Worm (Caenorhabditis elegans) whole organism, L1 larva: Measurements from ENCODE around the gene W03F9.1.

ENCODE experiments used
- C04F5.9 ChIP-seq: sonication (generic microtip); optimal IDR thresholded peaks from 2 replicates; lab custom pipeline; 2016; ENCODE audit warnings: missing genetic modification characterization, missing compliant biosample characterization
- C34B4.2 ChIP-seq: sonication (generic microtip); optimal IDR thresholded peaks from 2 replicates; lab custom pipeline; 2017; ENCODE audit warnings: mild to moderate bottlenecking, missing genetic modification characterization, missing compliant biosample characterization
- F16B12.6 ChIP-seq: fragments of 150-350 bp; optimal IDR thresholded peaks from 2 replicates; lab custom pipeline; 2014; ENCODE audit warnings: missing biosample characterization, missing genetic modification characterization
- aly-2 ChIP-seq: fragments of 150-350 bp; optimal IDR thresholded peaks from 2 replicates; lab custom pipeline; 2014; ENCODE audit warnings: missing biosample characterization, missing genetic modification characterization
- ceh-8 ChIP-seq: fragments of 200-800 bp; sonication (Bioruptor generic); optimal IDR thresholded peaks from 2 replicates; lab custom pipeline; 2018; ENCODE audit warnings: mild to moderate bottlenecking, missing genetic modification characterization, moderate library complexity, missing compliant biosample characterization
- ceh-82 ChIP-seq, 3 experiments: fragments of 150-350 bp in 1 of 3; sonication (generic microtip) in 2 of 3; optimal IDR thresholded peaks; 2 replicates each; lab custom pipeline; 2014 to 2017; ENCODE audit warnings: missing biosample characterization in 3 of 3, missing genetic modification characterization in 3 of 3
- ceh-88 ChIP-seq: fragments of 200-800 bp; sonication (Bioruptor generic); IDR thresholded peaks from 2 replicates; pipeline ENCODE4 v1.3.6; 2022; ENCODE audit warnings: missing genetic modification characterization, missing compliant biosample characterization
- ceh-90 ChIP-seq: sonication (generic microtip); optimal IDR thresholded peaks from 2 replicates; lab custom pipeline; 2016; ENCODE audit warnings: missing genetic modification characterization, missing compliant biosample characterization
- dsc-1 ChIP-seq: sonication (generic microtip); optimal IDR thresholded peaks from 2 replicates; lab custom pipeline; 2016; ENCODE audit warnings: mild to moderate bottlenecking, missing genetic modification characterization, missing compliant biosample characterization
- egl-13 ChIP-seq: sonication (generic microtip); optimal IDR thresholded peaks from 2 replicates; lab custom pipeline; 2016; ENCODE audit warnings: missing genotype, missing genetic modification reagents, missing genetic modification characterization, missing compliant biosample characterization
- elt-3 ChIP-seq, 6 experiments: fragments of 150-350 bp in 1 of 6; sonication (generic microtip); optimal IDR thresholded peaks; 2 replicates each; lab custom pipeline; 2017 to 2018; ENCODE audit warnings: missing biosample characterization in 6 of 6, missing genetic modification characterization in 6 of 6, inconsistent platforms in 1 of 6
- fkh-4 ChIP-seq: sonication (generic microtip); optimal IDR thresholded peaks from 2 replicates; lab custom pipeline; 2016; ENCODE audit warnings: missing compliant biosample characterization, missing genetic modification characterization, borderline replicate concordance
- fkh-8 ChIP-seq: sonication (generic microtip); optimal IDR thresholded peaks from 2 replicates; lab custom pipeline; 2016; ENCODE audit warnings: mild to moderate bottlenecking, missing genetic modification characterization, missing compliant biosample characterization
- fos-1 ChIP-seq: fragments of 150-350 bp; optimal IDR thresholded peaks from 2 replicates; lab custom pipeline; 2014; ENCODE audit warnings: missing biosample characterization, missing genetic modification characterization
- hlh-17 ChIP-seq: fragments of 200-800 bp; sonication (Bioruptor generic); optimal IDR thresholded peaks from 2 replicates; lab custom pipeline; 2018; ENCODE audit warnings: missing genetic modification characterization, mild to moderate bottlenecking, missing compliant biosample characterization, moderate library complexity, borderline replicate concordance
- hlh-4 ChIP-seq: sonication (generic microtip); optimal IDR thresholded peaks from 2 replicates; lab custom pipeline; 2016; ENCODE audit warnings: mild to moderate bottlenecking, missing genetic modification characterization, missing compliant biosample characterization
- hpl-2 ChIP-seq: fragments of 150-350 bp; optimal IDR thresholded peaks from 2 replicates; lab custom pipeline; 2014; ENCODE audit warnings: missing biosample characterization, missing genetic modification reagents, missing genetic modification characterization
- irx-1 ChIP-seq: sonication (generic microtip); optimal IDR thresholded peaks from 2 replicates; lab custom pipeline; 2016; ENCODE audit warnings: missing genetic modification characterization, missing compliant biosample characterization
- jun-1 ChIP-seq: fragments of 150-350 bp; optimal IDR thresholded peaks from 2 replicates; lab custom pipeline; 2014; ENCODE audit warnings: missing biosample characterization, missing genetic modification reagents, missing genetic modification characterization
- lin-15B ChIP-seq: fragments of 150-350 bp; sonication (generic microtip); optimal IDR thresholded peaks from 3 replicates; lab custom pipeline; 2014; ENCODE audit warnings: missing biosample characterization, missing genetic modification characterization
- lin-35 ChIP-seq, 2 experiments: fragments of 150-350 bp; optimal IDR thresholded peaks; 2 replicates each; lab custom pipeline; 2014; ENCODE audit warnings: missing biosample characterization in 2 of 2, missing genetic modification characterization in 2 of 2, missing genetic modification reagents in 2 of 2
- mdl-1 ChIP-seq, 2 experiments: fragments of 150-350 bp; optimal IDR thresholded peaks; 2 replicates each; lab custom pipeline; 2014 to 2017; ENCODE audit warnings: missing biosample characterization in 2 of 2, missing genetic modification characterization in 2 of 2, inconsistent platforms in 1 of 2
- mef-2 ChIP-seq: fragments of 150-350 bp; optimal IDR thresholded peaks from 2 replicates; lab custom pipeline; 2014; ENCODE audit warnings: missing biosample characterization, missing genetic modification characterization
- mep-1 ChIP-seq: fragments of 150-350 bp; optimal IDR thresholded peaks from 2 replicates; lab custom pipeline; 2014; ENCODE audit warnings: missing biosample characterization, missing genetic modification characterization
- nhr-28 ChIP-seq: fragments of 150-350 bp; optimal IDR thresholded peaks from 2 replicates; lab custom pipeline; 2014; ENCODE audit warnings: missing biosample characterization, missing genetic modification characterization
- nhr-76 ChIP-seq: sonication (generic microtip); optimal IDR thresholded peaks from 2 replicates; lab custom pipeline; 2017; ENCODE audit warnings: missing biosample characterization, missing genetic modification characterization
- nhr-85 ChIP-seq: sonication (generic microtip); peaks from one replicate; lab custom pipeline; 2016; ENCODE audit warnings: missing genetic modification characterization, inconsistent platforms, missing compliant biosample characterization
- pag-3 ChIP-seq: sonication (generic microtip); optimal IDR thresholded peaks from 2 replicates; lab custom pipeline; 2017; ENCODE audit warnings: missing genetic modification characterization, mild to moderate bottlenecking, missing compliant biosample characterization, antibody characterized with exemption, borderline replicate concordance; ENCODE audit not compliant: insufficient read depth
- rnt-1 ChIP-seq: sonication (generic microtip); optimal IDR thresholded peaks from 2 replicates; lab custom pipeline; 2016; ENCODE audit warnings: mild to moderate bottlenecking, missing genetic modification characterization, moderate library complexity, missing compliant biosample characterization
- skn-1 ChIP-seq: fragments of 150-350 bp; optimal IDR thresholded peaks from 2 replicates; lab custom pipeline; 2014; ENCODE audit warnings: missing biosample characterization, missing genetic modification characterization
- snpc-4 ChIP-seq: fragments of 150-350 bp; optimal IDR thresholded peaks from 2 replicates; lab custom pipeline; 2014; ENCODE audit warnings: missing biosample characterization, missing genetic modification characterization
- snu-23 ChIP-seq: sonication (generic microtip); optimal IDR thresholded peaks from 2 replicates; lab custom pipeline; 2016; ENCODE audit warnings: missing genetic modification characterization, missing compliant biosample characterization
- sox-4 ChIP-seq: sonication (generic microtip); optimal IDR thresholded peaks from 2 replicates; lab custom pipeline; 2016; ENCODE audit warnings: missing genetic modification characterization, missing compliant biosample characterization
- unc-30 ChIP-seq: sonication (generic microtip); optimal IDR thresholded peaks from 2 replicates; lab custom pipeline; 2017; ENCODE audit warnings: missing biosample characterization, missing genetic modification characterization
- unc-62 ChIP-seq: fragments of 150-350 bp; optimal IDR thresholded peaks from 2 replicates; lab custom pipeline; 2014; ENCODE audit warnings: missing biosample characterization, missing genetic modification reagents, missing genetic modification characterization
- vab-15 ChIP-seq: sonication (generic microtip); optimal IDR thresholded peaks from 2 replicates; lab custom pipeline; 2017; ENCODE audit warnings: missing genotype, mild to moderate bottlenecking, missing genetic modification characterization, missing compliant biosample characterization
- xbp-1 ChIP-seq: sonication (generic microtip); optimal IDR thresholded peaks from 2 replicates; lab custom pipeline; 2016; ENCODE audit warnings: missing genetic modification characterization, missing compliant biosample characterization
- zag-1 ChIP-seq: fragments of 150-350 bp; optimal IDR thresholded peaks from 2 replicates; lab custom pipeline; 2014; ENCODE audit warnings: missing biosample characterization, missing genetic modification characterization
- ztf-11 ChIP-seq, 2 experiments: sonication (generic microtip); optimal IDR thresholded peaks; 2 replicates each; lab custom pipeline; 2016 to 2017; ENCODE audit warnings: missing genetic modification characterization in 2 of 2, missing biosample characterization in 1 of 2, missing compliant biosample characterization in 1 of 2

The W03F9.1 gene

DNA sequence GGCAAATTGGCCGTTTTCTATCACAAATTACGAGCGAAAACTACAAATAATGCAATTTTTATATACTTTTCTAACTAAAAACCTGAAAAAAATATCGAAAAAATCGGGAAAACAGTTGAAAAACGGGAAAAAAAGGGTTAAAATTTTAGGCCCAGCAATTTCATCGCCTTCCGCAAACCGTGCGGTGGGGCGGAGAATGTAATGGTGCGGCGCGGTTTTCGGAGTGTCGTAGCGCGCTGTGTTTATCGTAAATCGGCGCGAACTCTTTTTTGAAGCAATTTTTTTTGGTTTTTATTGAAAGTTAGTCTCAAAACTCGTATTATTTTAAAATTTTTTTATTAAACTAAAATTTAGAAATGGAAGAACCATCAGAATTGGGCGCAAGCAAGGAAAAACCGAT, 22.0 kb downstream of the W03F9.1 start, which contains the start of gene picd-1 (continued):
- no peak for TF ChIP-seq ztf-11 (tag; optimal IDR thresholded peaks at IDR 0.05; lab: Kevin White, UChicago)
- peak; percentile 46 to 93 (median 79) for TF ChIP-seq ceh-82 (tag; optimal IDR thresholded peaks at IDR 0.05; lab: Kevin White, UChicago)
- TF ChIP-seq lin-35 (GFP tag; optimal IDR thresholded peaks at IDR 0.05; lab: Kevin White, UChicago): peak; percentile 82 to 92
- peak; percentile 84 for TF ChIP-seq skn-1
- TF ChIP-seq vab-15 (tag; lab: Kevin White, UChicago): no peak
- TF ChIP-seq fos-1 (tag; lab: Kevin White, UChicago): peak; percentile 51
- TF ChIP-seq hlh-17 (GFP tag; lab: Kevin White, UChicago): no peak
- peak; percentile 89 for TF ChIP-seq snu-23
- TF ChIP-seq rnt-1 (tag; lab: Kevin White, UChicago): peak; percentile 86
- TF ChIP-seq unc-62 (GFP tag; lab: Kevin White, UChicago): no peak
- no peak for TF ChIP-seq nhr-76 (tag; lab: Kevin White, UChicago)
- TF ChIP-seq aly-2 (tag; lab: Kevin White, UChicago): no peak
- peak; percentile 40 for TF ChIP-seq irx-1
- TF ChIP-seq nhr-28 (tag; lab: Kevin White, UChicago): no peak
- peak; percentile 99 for TF ChIP-seq lin-15B
- TF ChIP-seq C04F5.9 (tag; lab: Kevin White, UChicago): no peak
- TF ChIP-seq nhr-85 (tag; lab: Kevin White, UChicago): peak; percentile 77
- no peak for TF ChIP-seq unc-30 (tag; lab: Kevin White, UChicago)
- no peak for TF ChIP-seq zag-1 (tag; lab: Kevin White, UChicago)
- no peak for TF ChIP-seq hpl-2 (GFP tag; lab: Kevin White, UChicago)
- TF ChIP-seq dsc-1 (tag; lab: Kevin White, UChicago): peak; percentile 52
- TF ChIP-seq fkh-8 (tag; lab: Kevin White, UChicago): peak; percentile 82
- no peak for TF ChIP-seq fkh-4 (tag; lab: Kevin White, UChicago)
- TF ChIP-seq pag-3 (tag; lab: Kevin White, UChicago): no peak
- TF ChIP-seq jun-1: peak; percentile 54
- TF ChIP-seq mef-2 (tag; lab: Kevin White, UChicago): no peak
- TF ChIP-seq elt-3 (tag; optimal IDR thresholded peaks at IDR 0.05; lab: Kevin White, UChicago): peak in 3 of 6 experiments; percentile 37 to 56 (median 43)
- TF ChIP-seq mep-1 (tag; lab: Kevin White, UChicago): peak; percentile 74
- TF ChIP-seq F16B12.6 (tag; lab: Kevin White, UChicago): peak; percentile 61
- TF ChIP-seq snpc-4 (tag; lab: Kevin White, UChicago): peak; percentile 39
- no peak for TF ChIP-seq hlh-4 (tag; lab: Kevin White, UChicago)

DNA sequence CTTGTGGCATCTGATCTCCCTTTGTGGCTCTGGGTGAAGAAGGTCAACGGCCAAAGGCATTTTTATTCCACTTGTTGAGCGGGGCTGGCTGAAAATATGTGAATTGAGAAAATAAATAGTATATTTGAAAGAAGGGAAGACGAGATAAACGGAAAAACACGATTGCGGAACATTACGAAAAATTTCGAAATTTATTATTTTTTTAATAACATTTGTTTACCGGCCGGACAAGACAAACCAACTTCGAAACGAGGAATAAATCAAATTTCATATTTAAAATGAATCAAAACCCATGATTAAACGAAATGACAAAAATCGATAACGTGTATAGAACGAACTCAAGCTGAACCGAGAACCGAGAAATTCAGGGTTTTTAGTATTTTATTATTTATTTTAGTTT, 22.5 kb downstream of the W03F9.1 start, which contains the start of gene rps-27:
rps-27 (minus strand) TSS at position 101 of the 400 bp plus-strand sequence.
- TF ChIP-seq mdl-1 (tag; optimal IDR thresholded peaks at IDR 0.05; lab: Kevin White, UChicago): no peak
- no peak for TF ChIP-seq egl-13 (tag; lab: Kevin White, UChicago)
- no peak for TF ChIP-seq C34B4.2 (tag; lab: Kevin White, UChicago)
- no peak for TF ChIP-seq ceh-8 (GFP tag; lab: Kevin White, UChicago)
- no peak for TF ChIP-seq sox-4 (tag; lab: Kevin White, UChicago)
- no peak for TF ChIP-seq ztf-11 (tag; optimal IDR thresholded peaks at IDR 0.05; lab: Kevin White, UChicago)
- TF ChIP-seq snu-23: no peak
- TF ChIP-seq xbp-1 (tag; lab: Kevin White, UChicago): no peak
- no peak for TF ChIP-seq aly-2 (tag; lab: Kevin White, UChicago)
- TF ChIP-seq unc-30 (tag; lab: Kevin White, UChicago): no peak
- TF ChIP-seq ceh-88 (GFP tag; lab: Robert Waterston, UW): no peak
- TF ChIP-seq fos-1 (tag; lab: Kevin White, UChicago): no peak
- TF ChIP-seq ceh-90 (tag; lab: Kevin White, UChicago): no peak
- TF ChIP-seq pag-3 (tag; lab: Kevin White, UChicago): no peak
